Worm (Caenorhabditis elegans): ENCODE results near the gene suex-2.
A peak's percentile ranks its signal among the peaks of the same experiment; 100 is the strongest.

suex-2 gene

ce11 chrIV:8967990-8968389, at the start of gene suex-2:
suex-2 (plus strand) TSS chrIV:8968290.
- TF ChIP-seq nhr-67 (tag; optimal IDR thresholded peaks at IDR 0.05) (no peak), lin-39 (tag; optimal IDR thresholded peaks at IDR 0.05) (no peak), mml-1 (tag; optimal IDR thresholded peaks at IDR 0.05) (no peak), eor-1 (tag; optimal IDR thresholded peaks at IDR 0.05) (no peak), lin-15B (tag; optimal IDR thresholded peaks at IDR 0.05) (no peak), nhr-23 (tag; optimal IDR thresholded peaks at IDR 0.05) (no peak), mdl-1 (tag; optimal IDR thresholded peaks at IDR 0.05) (no peak), zag-1 (tag; optimal IDR thresholded peaks at IDR 0.05) (no peak), nhr-25 (tag; optimal IDR thresholded peaks at IDR 0.05) (no peak), nhr-237 (tag; optimal IDR thresholded peaks at IDR 0.05) (no peak), nhr-11 (tag; optimal IDR thresholded peaks at IDR 0.05) (no peak), unc-62 (GFP tag; optimal IDR thresholded peaks at IDR 0.05) (no peak), sea-2 (GFP tag; optimal IDR thresholded peaks at IDR 0.05) (no peak)

- TF ChIP-seq nhr-43 (tag; optimal IDR thresholded peaks at IDR 0.05; ENCODE audit: poor library complexity, severe bottlenecking) (no peak), nfya-1 (tag; optimal IDR thresholded peaks at IDR 0.05; ENCODE audit: insufficient read depth) (no peak), egl-27 (tag; optimal IDR thresholded peaks at IDR 0.05) (no peak), ama-1 (optimal IDR thresholded peaks at IDR 0.05) (no peak), hmg-11 (tag; optimal IDR thresholded peaks at IDR 0.05) (no peak), lin-15B (tag; optimal IDR thresholded peaks at IDR 0.05) (no peak), nhr-12 (tag; optimal IDR thresholded peaks at IDR 0.05) (no peak), egl-5 (tag; optimal IDR thresholded peaks at IDR 0.05) (no peak), ceh-82 (tag; optimal IDR thresholded peaks at IDR 0.05) (no peak), nhr-76 (tag; optimal IDR thresholded peaks at IDR 0.05) (no peak), ZK546.5 (tag; optimal IDR thresholded peaks at IDR 0.05) (no peak), fkh-10 (GFP tag; optimal IDR thresholded peaks at IDR 0.05) (no peak), mdl-1 (tag; optimal IDR thresholded peaks at IDR 0.05) (no peak), pha-4 (tag; optimal IDR thresholded peaks at IDR 0.05) (no peak), lin-39 (tag; optimal IDR thresholded peaks at IDR 0.05) (no peak), nhr-11 (tag; optimal IDR thresholded peaks at IDR 0.05) (no peak), nhr-237 (tag; optimal IDR thresholded peaks at IDR 0.05) (no peak), elt-3 (tag; optimal IDR thresholded peaks at IDR 0.05) (no peak)
Observed at ce11 chrIV:8918790-8919189, 49.3 kb upstream of the suex-2 start, which contains the start of gene rap-1. rap-1 (minus strand) TSS chrIV:8918890.

- TF ChIP-seq nhr-67 (tag; optimal IDR thresholded peaks at IDR 0.05) (no peak), eor-1 (tag; optimal IDR thresholded peaks at IDR 0.05) (no peak), elt-3 (tag; optimal IDR thresholded peaks at IDR 0.05) (peak in 1 of 3 experiments; percentile 56), ceh-9 (tag; optimal IDR thresholded peaks at IDR 0.05) (no peak), mdl-1 (tag; optimal IDR thresholded peaks at IDR 0.05) (no peak), fkh-10 (GFP tag; optimal IDR thresholded peaks at IDR 0.05) (no peak), pha-4 (tag; optimal IDR thresholded peaks at IDR 0.05) (no peak), sea-2 (GFP tag; optimal IDR thresholded peaks at IDR 0.05) (no peak), lsy-12 (tag; optimal IDR thresholded peaks at IDR 0.05) (no peak), ama-1 (optimal IDR thresholded peaks at IDR 0.05) (no peak), fos-1 (tag; optimal IDR thresholded peaks at IDR 0.05) (no peak), nhr-77 (tag; optimal IDR thresholded peaks at IDR 0.05) (no peak), jun-1 (tag; optimal IDR thresholded peaks at IDR 0.05) (no peak), nhr-11 (tag; optimal IDR thresholded peaks at IDR 0.05) (no peak), aly-2 (tag; optimal IDR thresholded peaks at IDR 0.05) (no peak), elt-1 (tag; optimal IDR thresholded peaks at IDR 0.05) (no peak), mml-1 (tag; optimal IDR thresholded peaks at IDR 0.05) (no peak), ztf-4 (tag; optimal IDR thresholded peaks at IDR 0.05) (no peak), elt-2 (tag; optimal IDR thresholded peaks at IDR 0.05) (no peak), ceh-82 (tag; optimal IDR thresholded peaks at IDR 0.05) (no peak), nhr-28 (tag; optimal IDR thresholded peaks at IDR 0.05) (no peak), unc-39 (tag; optimal IDR thresholded peaks at IDR 0.05) (no peak), lin-39 (tag; optimal IDR thresholded peaks at IDR 0.05) (peak; percentile 6), pqm-1 (tag; optimal IDR thresholded peaks at IDR 0.05) (no peak), hmg-11 (tag; optimal IDR thresholded peaks at IDR 0.05) (peak; percentile 41), egl-27 (tag; optimal IDR thresholded peaks at IDR 0.05) (no peak), nhr-43 (tag; optimal IDR thresholded peaks at IDR 0.05; ENCODE audit: poor library complexity, severe bottlenecking) (peak; percentile 1), zag-1 (tag; optimal IDR thresholded peaks at IDR 0.05) (no peak), nfya-1 (tag; optimal IDR thresholded peaks at IDR 0.05; ENCODE audit: insufficient read depth) (peak; percentile 23), nhr-23 (tag; optimal IDR thresholded peaks at IDR 0.05) (peak; percentile 40), nhr-76 (tag; optimal IDR thresholded peaks at IDR 0.05) (no peak), egl-5 (tag; optimal IDR thresholded peaks at IDR 0.05) (no peak), fkh-2 (tag; optimal IDR thresholded peaks at IDR 0.05) (no peak), unc-62 (GFP tag; optimal IDR thresholded peaks at IDR 0.05) (no peak), nhr-12 (tag; optimal IDR thresholded peaks at IDR 0.05) (no peak), ZK546.5 (tag; optimal IDR thresholded peaks at IDR 0.05) (no peak), daf-12 (tag; optimal IDR thresholded peaks at IDR 0.05) (no peak), ztf-11 (tag; optimal IDR thresholded peaks at IDR 0.05) (no peak)
Observed at ce11 chrIV:8920284-8920806, 47.7 kb upstream of the suex-2 start.

All from whole organism, L3 larva.